Fruit fly (Drosophila melanogaster): Measurements from ENCODE around the gene Dci.

Dci gene

DNA sequence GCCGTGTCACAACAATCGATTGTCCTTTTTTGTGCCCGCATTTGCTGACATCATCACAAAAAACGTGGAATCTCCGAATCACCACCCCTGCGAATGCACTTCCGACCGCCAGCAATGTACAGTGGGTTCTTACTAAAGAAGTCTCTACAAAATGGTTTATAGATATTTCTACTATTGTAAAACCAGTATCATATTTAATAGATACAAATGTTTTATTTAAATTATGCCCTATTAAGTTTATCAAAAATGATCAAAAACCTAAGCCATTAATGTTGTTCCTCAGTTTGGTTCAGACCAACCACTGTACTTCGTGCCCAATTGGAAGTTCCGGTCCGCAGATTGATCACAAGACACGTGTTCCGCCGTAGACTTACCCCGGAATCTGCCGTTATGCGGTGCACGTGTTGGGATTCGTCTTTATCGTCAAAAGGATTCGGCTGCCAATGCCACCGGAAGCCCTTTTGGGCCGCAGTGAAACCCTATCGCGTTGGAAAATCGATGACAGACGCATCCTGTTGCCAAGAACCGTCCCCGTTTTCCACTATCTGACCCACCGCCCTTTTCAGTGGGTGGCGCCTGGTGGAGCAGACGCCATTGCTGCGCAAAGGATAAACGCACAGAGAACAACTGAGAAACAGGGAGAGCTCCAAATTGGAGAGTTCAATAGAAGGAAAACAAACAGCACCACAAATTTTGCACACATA lies 46.4 kb upstream of the Dci start (continued):
- TF ChIP-seq dpn (GFP tag; optimal IDR thresholded peaks at IDR 0.05): peak in 1 of 2 experiments; percentile 5
- TF ChIP-seq mam (GFP tag; optimal IDR thresholded peaks at IDR 0.05): no peak
- no peak for TF ChIP-seq abd-A (tag; optimal IDR thresholded peaks at IDR 0.05)
- no peak for TF ChIP-seq CG17612 (GFP tag; IDR thresholded peaks at IDR 0.05)
- TF ChIP-seq CG18599 (GFP tag; optimal IDR thresholded peaks at IDR 0.05): peak; percentile 52
- no peak for TF ChIP-seq CG14667 (GFP tag; IDR thresholded peaks at IDR 0.05)
- no peak for TF ChIP-seq Nf-YA (GFP tag; IDR thresholded peaks at IDR 0.05)
- TF ChIP-seq CG10565 (GFP tag; optimal IDR thresholded peaks at IDR 0.05): no peak
- no peak for TF ChIP-seq CG9817 (tag; optimal IDR thresholded peaks at IDR 0.05)
- TF ChIP-seq grn (GFP tag; optimal IDR thresholded peaks at IDR 0.05): no peak
- no peak for TF ChIP-seq CG11695 (GFP tag; IDR thresholded peaks at IDR 0.05)
- no peak for TF ChIP-seq CG10431 (GFP tag; optimal IDR thresholded peaks at IDR 0.05)
- TF ChIP-seq Dip3 (GFP tag; optimal IDR thresholded peaks at IDR 0.05): no peak
- no peak for TF ChIP-seq CG17568 (GFP tag; optimal IDR thresholded peaks at IDR 0.05)
- TF ChIP-seq TFAM (GFP tag; optimal IDR thresholded peaks at IDR 0.05): no peak
- TF ChIP-seq CG15601 (tag; optimal IDR thresholded peaks at IDR 0.05): no peak
- TF ChIP-seq Lim3 (GFP tag; IDR thresholded peaks at IDR 0.05): no peak
- TF ChIP-seq Dad (GFP tag; optimal IDR thresholded peaks at IDR 0.05): no peak
- TF ChIP-seq CG12942 (GFP tag; optimal IDR thresholded peaks at IDR 0.05): no peak
- no peak for TF ChIP-seq CG30020 (tag; optimal IDR thresholded peaks at IDR 0.05)
- TF ChIP-seq CG2678 (tag; optimal IDR thresholded peaks at IDR 0.05): peak; percentile 54
- TF ChIP-seq CG13624 (GFP tag; optimal IDR thresholded peaks at IDR 0.05): no peak
- TF ChIP-seq Chrac-16 (GFP tag; optimal IDR thresholded peaks at IDR 0.05): no peak
- TF ChIP-seq nmo (GFP tag; optimal IDR thresholded peaks at IDR 0.05): peak; percentile 37
- TF ChIP-seq Hand (GFP tag; optimal IDR thresholded peaks at IDR 0.05): no peak
- no peak for TF ChIP-seq dm (GFP tag; optimal IDR thresholded peaks at IDR 0.05)
- no peak for TF ChIP-seq bowl (GFP tag; IDR thresholded peaks at IDR 0.05)
- no peak for TF ChIP-seq CG2116 (GFP tag; optimal IDR thresholded peaks at IDR 0.05)
- TF ChIP-seq Ravus (GFP tag; IDR thresholded peaks at IDR 0.05): no peak
- TF ChIP-seq vvl (GFP tag; IDR thresholded peaks at IDR 0.05): peak; percentile 58; the same call in 1 of the 2 replicates
- no peak for TF ChIP-seq slou (GFP tag; optimal IDR thresholded peaks at IDR 0.05)
- no peak for TF ChIP-seq emc (GFP tag; optimal IDR thresholded peaks at IDR 0.05)
- TF ChIP-seq cad (GFP tag; optimal IDR thresholded peaks at IDR 0.05): no peak
- TF ChIP-seq CG15073 (GFP tag; optimal IDR thresholded peaks at IDR 0.05): no peak
- no peak for TF ChIP-seq CG31365 (tag; optimal IDR thresholded peaks at IDR 0.05)
- TF ChIP-seq ab (GFP tag; optimal IDR thresholded peaks at IDR 0.05): no peak
- TF ChIP-seq Dp (GFP tag; optimal IDR thresholded peaks at IDR 0.05): no peak
- no peak for TF ChIP-seq CG1832 (GFP tag; optimal IDR thresholded peaks at IDR 0.05)
- TF ChIP-seq hb (GFP tag; IDR thresholded peaks at IDR 0.05; ENCODE audit: partially characterized antibody): no peak
- TF ChIP-seq Atf-2 (GFP tag; optimal IDR thresholded peaks at IDR 0.05): no peak
- no peak for TF ChIP-seq CG15514 (GFP tag; optimal IDR thresholded peaks at IDR 0.05)
- TF ChIP-seq phol (tag; optimal IDR thresholded peaks at IDR 0.05): peak; percentile 42
- no peak for TF ChIP-seq sim (GFP tag; IDR thresholded peaks at IDR 0.05)
- no peak for TF ChIP-seq ham (GFP tag; IDR thresholded peaks at IDR 0.05)
- no peak for TF ChIP-seq CG2199 (GFP tag; IDR thresholded peaks at IDR 0.05)
- TF ChIP-seq CG11085 (GFP tag; IDR thresholded peaks at IDR 0.05): no peak
- no peak for TF ChIP-seq crc (GFP tag; optimal IDR thresholded peaks at IDR 0.05)
- 0 out of 4 replicates have a peak, but pooled peaks have one; percentile 3 for TF ChIP-seq Gug (GFP tag; IDR thresholded peaks at IDR 0.05)
- TF ChIP-seq ftz-f1 (GFP tag; optimal IDR thresholded peaks at IDR 0.05): no peak
- TF ChIP-seq onecut (GFP tag; IDR thresholded peaks at IDR 0.05): peak; percentile 97
- no peak for TF ChIP-seq cg (GFP tag; optimal IDR thresholded peaks at IDR 0.05)

Data from whole organism, embryonic.